Worm (Caenorhabditis elegans) whole organism, L3 larva: ENCODE results near the gene plc-3.
"Not testable (repeated sequence)": the region's sequence is repeated elsewhere in the genome, so short reads cannot be mapped to it uniquely, and the experiment has no call there.

Source experiments
- ZK546.5 ChIP-seq: sonication (generic microtip); optimal IDR thresholded peaks from 2 replicates; lab custom pipeline; 2017; ENCODE audit warnings: missing biosample characterization, missing genetic modification characterization
- ama-1 ChIP-seq: fragments of 150-350 bp; optimal IDR thresholded peaks from 2 replicates; lab custom pipeline; 2018
- ceh-9 ChIP-seq: sonication (generic microtip); optimal IDR thresholded peaks from 2 replicates; lab custom pipeline; 2018; ENCODE audit warnings: missing biosample characterization, missing genetic modification characterization
- egl-27 ChIP-seq: sonication (generic microtip); optimal IDR thresholded peaks from 4 replicates; lab custom pipeline; 2017; ENCODE audit warnings: missing biosample characterization, missing genetic modification reagents, missing genetic modification characterization
- elt-1 ChIP-seq: fragments of 150-350 bp; optimal IDR thresholded peaks from 2 replicates; lab custom pipeline; 2014; ENCODE audit warnings: missing biosample characterization, missing genetic modification characterization
- elt-2 ChIP-seq: sonication (generic microtip); optimal IDR thresholded peaks from 2 replicates; lab custom pipeline; 2016; ENCODE audit warnings: missing genetic modification reagents, mild to moderate bottlenecking, missing genetic modification characterization, missing compliant biosample characterization
- nhr-12 ChIP-seq: fragments of 150-350 bp; optimal IDR thresholded peaks from 2 replicates; lab custom pipeline; 2014; ENCODE audit warnings: missing biosample characterization, missing genetic modification characterization
- nhr-237 ChIP-seq: fragments of 150-350 bp; optimal IDR thresholded peaks from 2 replicates; lab custom pipeline; 2014; ENCODE audit warnings: missing biosample characterization, missing genetic modification characterization
- nhr-25 ChIP-seq: sonication (generic microtip); optimal IDR thresholded peaks from 2 replicates; lab custom pipeline; 2017; ENCODE audit warnings: missing biosample characterization, missing genetic modification characterization
- nhr-76 ChIP-seq: fragments of 150-350 bp; sonication (generic microtip); optimal IDR thresholded peaks from 5 replicates; lab custom pipeline; 2014; ENCODE audit warnings: missing biosample characterization, missing genetic modification characterization
- unc-39 ChIP-seq: sonication (generic microtip); optimal IDR thresholded peaks from 4 replicates; lab custom pipeline; 2017; ENCODE audit warnings: missing biosample characterization, missing genetic modification characterization

DNA sequence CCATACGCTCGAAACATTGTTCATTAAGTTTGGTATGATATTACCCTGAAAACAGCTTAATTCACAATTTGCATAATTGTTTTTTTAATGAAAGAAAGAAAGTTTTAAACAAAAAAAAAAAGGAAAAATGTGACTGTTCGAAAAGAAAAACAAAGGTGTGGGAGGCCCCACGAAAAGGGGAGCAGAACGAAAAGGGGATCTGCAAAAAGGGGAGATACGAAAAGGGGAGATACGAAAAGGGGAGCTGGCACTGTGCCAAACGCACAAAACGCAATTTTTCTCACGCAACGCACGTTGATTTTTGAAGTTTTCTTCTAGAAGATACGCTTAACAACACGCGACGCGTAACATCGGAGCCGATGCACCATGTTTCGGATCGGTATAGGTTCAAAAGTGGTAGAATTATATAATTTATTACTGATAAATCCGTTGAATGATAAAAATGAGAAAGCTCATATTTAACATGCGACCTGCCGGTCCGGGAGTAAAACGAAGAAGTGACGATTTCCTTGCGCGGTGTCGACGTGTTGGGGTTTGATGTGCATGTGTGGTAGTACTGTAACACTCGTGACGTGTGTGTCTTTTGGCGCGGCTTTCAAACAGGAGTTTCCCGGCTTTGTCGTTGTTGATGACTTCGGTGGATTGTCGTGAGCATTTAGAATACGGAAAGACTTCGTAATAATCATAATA is 25.1 kb downstream of the plc-3 start, which contains the start of gene nrde-2:
- not testable (repeated sequence) for TF ChIP-seq elt-1 (tag; lab: Kevin White, UChicago); ama-1; unc-39; nhr-237 (tag; lab: Kevin White, UChicago); ZK546.5 (tag; lab: Kevin White, UChicago); nhr-12 (tag; lab: Kevin White, UChicago); nhr-76 (tag; lab: Kevin White, UChicago); nhr-25 (tag; lab: Kevin White, UChicago); ceh-9 (tag; lab: Kevin White, UChicago); elt-2; egl-27 (tag; lab: Kevin White, UChicago)
